Worm (Caenorhabditis elegans): ENCODE results near the gene fbxa-45.

DNA sequence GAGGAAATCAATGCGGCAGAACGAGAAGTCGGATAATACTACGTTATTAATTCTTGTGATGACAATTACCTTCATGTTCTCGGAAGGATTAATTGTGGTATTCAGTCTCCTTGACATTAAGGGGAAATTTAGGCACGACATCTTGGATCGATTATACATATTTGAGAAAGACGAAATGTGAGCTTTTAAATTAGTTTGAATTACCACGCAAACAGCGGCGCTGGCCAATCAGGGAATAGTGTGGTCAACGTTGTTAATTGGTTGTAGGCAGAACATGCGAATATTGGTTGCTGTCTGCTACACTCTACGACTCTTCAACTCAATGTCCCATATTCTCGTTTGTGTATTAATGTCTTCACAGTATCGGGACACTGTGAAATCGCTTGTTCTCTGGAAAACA, 24.3 kb downstream of the fbxa-45 start, which contains the start of gene F49A5.10:
- TF ChIP-seq ztf-11 (tag; optimal IDR thresholded peaks at IDR 0.05) = no peak
- no peak for TF ChIP-seq nhr-76 (tag; optimal IDR thresholded peaks at IDR 0.05)
- no peak for TF ChIP-seq ztf-4 (tag; optimal IDR thresholded peaks at IDR 0.05)
- TF ChIP-seq nhr-237 (tag; optimal IDR thresholded peaks at IDR 0.05) = no peak
- no peak for TF ChIP-seq ama-1 (optimal IDR thresholded peaks at IDR 0.05)
- no peak for TF ChIP-seq lin-13 (GFP tag; optimal IDR thresholded peaks at IDR 0.05)
- TF ChIP-seq nhr-11 (tag; optimal IDR thresholded peaks at IDR 0.05) = no peak
- no peak for TF ChIP-seq vab-15 (tag; optimal IDR thresholded peaks at IDR 0.05)
- TF ChIP-seq sox-4 (tag; optimal IDR thresholded peaks at IDR 0.05) = no peak
- TF ChIP-seq lin-15B (tag; optimal IDR thresholded peaks at IDR 0.05) = no peak
- TF ChIP-seq hlh-4 (tag; optimal IDR thresholded peaks at IDR 0.05) = no peak
- TF ChIP-seq pqm-1 (tag; optimal IDR thresholded peaks at IDR 0.05) = no peak
- TF ChIP-seq efl-1 (optimal IDR thresholded peaks at IDR 0.05) = no peak
- no peak for TF ChIP-seq efl-1 (GFP tag; optimal IDR thresholded peaks at IDR 0.05 in 1 of 2)
- TF ChIP-seq ces-1 (GFP tag; optimal IDR thresholded peaks at IDR 0.05) = no peak
